Fruit fly (Drosophila melanogaster) whole organism, adult: ENCODE measurements around the gene fusl.

Source experiments
- CG12768 ChIP-seq: fragments of 200-800 bp; sonication (Bioruptor generic); optimal IDR thresholded peaks from 2 replicates; lab custom pipeline; 2017; ENCODE audit warnings: missing biosample characterization, missing genetic modification characterization, mild to moderate bottlenecking, moderate library complexity, missing genetic modification reagents
- CG14711 ChIP-seq: fragments of 200-800 bp; sonication (Bioruptor generic); optimal IDR thresholded peaks from 2 replicates; lab custom pipeline; 2018; ENCODE audit warnings: missing biosample characterization, mild to moderate bottlenecking, missing genetic modification characterization, moderate library complexity
- CG1620 ChIP-seq: fragments of 200-800 bp; sonication (Bioruptor generic); optimal IDR thresholded peaks from 2 replicates; lab custom pipeline; 2016; ENCODE audit warnings: missing biosample characterization, missing genetic modification characterization
- CG33017 ChIP-seq: fragments of 200-800 bp; sonication (Bioruptor generic); optimal IDR thresholded peaks from 2 replicates; lab custom pipeline; 2018; ENCODE audit warnings: missing biosample characterization, mild to moderate bottlenecking, missing genetic modification characterization, moderate library complexity
- CG5204 ChIP-seq: fragments of 200-800 bp; sonication (Bioruptor generic); optimal IDR thresholded peaks from 2 replicates; lab custom pipeline; 2016; ENCODE audit warnings: missing biosample characterization, missing genetic modification characterization
- CG7045 ChIP-seq: fragments of 200-800 bp; sonication (Bioruptor generic); optimal IDR thresholded peaks from 2 replicates; lab custom pipeline; 2017; ENCODE audit warnings: missing biosample characterization, mild to moderate bottlenecking, missing genetic modification characterization
- CG7101 ChIP-seq: fragments of 200-800 bp; sonication (Bioruptor generic); optimal IDR thresholded peaks from 2 replicates; lab custom pipeline; 2018; ENCODE audit warnings: missing biosample characterization, mild to moderate bottlenecking, missing genetic modification characterization, moderate library complexity
- Crg-1 ChIP-seq: fragments of 200-800 bp; sonication (Bioruptor generic); optimal IDR thresholded peaks from 2 replicates; lab custom pipeline; 2016; ENCODE audit warnings: missing biosample characterization, missing genetic modification characterization
- bab1 ChIP-seq: fragments of 200-800 bp; sonication (Bioruptor generic); optimal IDR thresholded peaks from 3 replicates; lab custom pipeline; 2019; ENCODE audit warnings: missing biosample characterization, mild to moderate bottlenecking, missing genetic modification characterization, moderate library complexity
- ovo ChIP-seq: fragments of 200-800 bp; sonication (Bioruptor generic); optimal IDR thresholded peaks from 2 replicates; lab custom pipeline; 2016; ENCODE audit warnings: missing biosample characterization, missing genetic modification characterization
- pad ChIP-seq: fragments of 200-800 bp; sonication (Bioruptor generic); optimal IDR thresholded peaks from 3 replicates; lab custom pipeline; 2017; ENCODE audit warnings: missing biosample characterization, missing genetic modification characterization, mild to moderate bottlenecking, moderate library complexity, missing genetic modification reagents

Gene fusl

DNA sequence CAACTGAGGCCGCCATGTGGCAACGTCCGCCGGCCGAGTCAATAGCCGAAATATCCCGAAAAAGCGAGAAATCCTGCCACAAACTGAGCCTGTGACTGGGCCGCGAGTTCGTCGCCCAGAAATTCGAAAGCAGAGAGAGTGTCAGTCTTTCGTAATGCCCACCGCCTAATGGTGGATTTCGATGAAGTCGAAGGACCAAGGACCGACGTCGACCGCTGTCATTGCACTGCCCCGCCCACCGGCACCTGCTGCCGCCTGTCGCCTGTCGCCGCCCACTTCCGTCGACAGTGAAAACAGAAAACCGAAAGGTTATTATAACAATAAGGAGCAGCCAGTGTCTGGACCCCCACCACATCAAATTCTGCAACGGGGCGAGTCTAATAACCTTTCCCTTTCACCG, 51.3 kb downstream of the fusl start:
- TF ChIP-seq CG14711 (tag; lab: Kevin White, UChicago) (no peak), CG33017 (tag; lab: Kevin White, UChicago) (no peak), ovo (GFP tag; lab: Kevin White, UChicago) (no peak), CG5204 (GFP tag; lab: Kevin White, UChicago) (no peak), CG1620 (no peak), bab1 (GFP tag; lab: Kevin White, UChicago) (no peak)

DNA sequence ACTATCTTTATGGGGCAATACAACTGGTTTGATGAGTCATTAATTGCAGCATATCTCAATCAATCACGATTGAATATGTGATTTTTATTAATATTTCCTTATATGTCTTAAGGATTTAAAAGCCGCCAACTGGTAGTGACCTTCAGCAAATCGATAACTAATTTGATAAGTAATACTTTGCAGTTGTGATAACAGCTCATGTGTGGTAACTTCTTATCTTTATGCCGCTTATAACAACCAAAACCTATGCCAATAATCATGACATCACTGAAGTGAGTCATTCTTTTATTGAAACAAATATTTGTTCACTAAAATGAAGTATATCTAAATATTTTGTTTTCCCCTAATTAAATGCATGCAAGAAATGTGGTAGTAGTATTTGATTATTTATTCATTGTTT, 52.0 kb downstream of the fusl start:
- TF ChIP-seq CG7101 (tag; lab: Kevin White, UChicago): no peak

DNA sequence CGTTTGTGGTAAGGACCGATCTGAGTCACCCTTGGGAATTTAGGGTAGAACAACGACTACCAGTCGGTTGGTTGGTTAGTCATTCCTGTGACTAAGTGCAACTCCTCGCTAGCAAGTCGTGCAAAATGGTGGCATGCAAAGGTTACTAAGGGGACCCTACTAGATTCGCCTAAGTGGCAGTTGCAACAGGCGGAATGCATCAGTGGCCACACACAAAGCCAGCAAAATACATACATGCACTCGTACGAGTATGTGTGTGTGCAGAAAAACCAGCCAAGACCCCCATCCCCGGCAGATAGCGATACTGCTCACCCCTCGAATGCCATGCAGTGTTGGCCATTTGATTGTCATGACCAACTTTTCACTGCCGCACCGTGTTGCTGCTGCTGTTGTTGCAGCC, 53.1 kb downstream of the fusl start:
- TF ChIP-seq CG7045 (no peak), CG7101 (tag; lab: Kevin White, UChicago) (no peak), Crg-1 (no peak), pad (GFP tag; lab: Kevin White, UChicago) (no peak), CG1620 (no peak), CG12768 (GFP tag; lab: Kevin White, UChicago) (no peak), CG5204 (GFP tag; lab: Kevin White, UChicago) (no peak)
